Fruit fly (Drosophila melanogaster) Kc167 (cell line): ENCODE measurements around the gene CG43293.
"Not testable (repeated sequence)": the region's sequence is repeated elsewhere in the genome, so short reads cannot be mapped to it uniquely, and the experiment has no call there.

Source experiments
- h ChIP-seq: fragments of >200 bp; optimal IDR thresholded peaks from 3 replicates; lab custom pipeline; 2018; ENCODE audit warnings: missing external identifiers
- psq ChIP-seq: fragments of >200 bp; optimal IDR thresholded peaks from 2 replicates; lab custom pipeline; 2017; ENCODE audit warnings: missing external identifiers

dm6 chr3L:6150757-6151354, 34.1 kb upstream of the CG43293 start, which contains the start of the genes Cpr65Ax2 and Lcp65Aa:
- not testable (repeated sequence) for TF ChIP-seq psq, h (lab: Kevin White, UChicago)
